Fruit fly (Drosophila melanogaster) whole organism, embryonic: Measurements from ENCODE around the gene DAAM.

Experiments used
- Antp ChIP-seq: fragments of 200-800 bp; sonication (Bioruptor generic); optimal IDR thresholded peaks from 3 replicates; lab custom pipeline; 2016; ENCODE audit warnings: missing biosample characterization, missing genetic modification characterization
- BEAF-32 ChIP-seq: fragments of 200-800 bp; sonication (Bioruptor generic); optimal IDR thresholded peaks from 3 replicates; lab custom pipeline; 2017; ENCODE audit warnings: missing biosample characterization, missing genetic modification characterization, mild to moderate bottlenecking, moderate library complexity, missing genetic modification reagents
- CG10462 ChIP-seq: fragments of 200-800 bp; sonication (Bioruptor generic); optimal IDR thresholded peaks from 2 replicates; lab custom pipeline; 2016; ENCODE audit warnings: missing biosample characterization, missing genetic modification characterization
- CG12219 ChIP-seq: fragments of 200-800 bp; sonication (Bioruptor generic); optimal IDR thresholded peaks from 3 replicates; lab custom pipeline; 2018; ENCODE audit warnings: missing biosample characterization, mild to moderate bottlenecking, missing genetic modification characterization
- CG12659 ChIP-seq: fragments of 200-800 bp; sonication (Bioruptor generic); optimal IDR thresholded peaks from 3 replicates; lab custom pipeline; 2017; ENCODE audit warnings: mild to moderate bottlenecking, missing biosample characterization, missing genetic modification reagents, missing genetic modification characterization
- CG13123 ChIP-seq: fragments of 200-800 bp; sonication (Bioruptor generic); optimal IDR thresholded peaks from 2 replicates; lab custom pipeline; 2016; ENCODE audit warnings: missing biosample characterization, missing genetic modification characterization
- CG1529 ChIP-seq: fragments of 200-800 bp; sonication (Bioruptor generic); optimal IDR thresholded peaks from 3 replicates; lab custom pipeline; 2018; ENCODE audit warnings: missing biosample characterization, missing genetic modification characterization
- CG17361 ChIP-seq: fragments of 200-800 bp; sonication (Bioruptor generic); IDR thresholded peaks from 3 replicates; pipeline ENCODE4 v1.3.6; 2022; ENCODE audit warnings: missing biosample characterization, missing genetic modification characterization
- CG17612 ChIP-seq: fragments of 200-800 bp; sonication (Bioruptor generic); IDR thresholded peaks from 2 replicates; pipeline ENCODE4 v1.3.6; 2022; ENCODE audit warnings: missing biosample characterization, missing genetic modification characterization
- CG2116 ChIP-seq: fragments of 200-800 bp; sonication (Bioruptor generic); optimal IDR thresholded peaks from 3 replicates; lab custom pipeline; 2018; ENCODE audit warnings: missing biosample characterization, mild to moderate bottlenecking, missing genetic modification characterization
- CG31224 ChIP-seq: fragments of 200-800 bp; sonication (Bioruptor generic); IDR thresholded peaks from 2 replicates; pipeline ENCODE4 v1.3.6; 2022; ENCODE audit warnings: missing biosample characterization, missing genetic modification characterization
- CG32532 ChIP-seq: fragments of 200-800 bp; sonication (Bioruptor generic); IDR thresholded peaks from 2 replicates; pipeline ENCODE4 v1.3.6; 2022; ENCODE audit warnings: missing biosample characterization, missing genetic modification characterization
- CG3281 ChIP-seq: fragments of 200-800 bp; sonication (Bioruptor generic); optimal IDR thresholded peaks from 3 replicates; lab custom pipeline; 2017; ENCODE audit warnings: missing biosample characterization, mild to moderate bottlenecking, missing genetic modification characterization
- CG33557 ChIP-seq: fragments of 200-800 bp; sonication (Bioruptor generic); optimal IDR thresholded peaks from 2 replicates; lab custom pipeline; 2019; ENCODE audit warnings: missing biosample characterization, mild to moderate bottlenecking, missing genetic modification characterization, moderate library complexity
- CG4424 ChIP-seq: fragments of 200-800 bp; sonication (Bioruptor generic); optimal IDR thresholded peaks from 3 replicates; lab custom pipeline; 2016; ENCODE audit warnings: missing biosample characterization, missing genetic modification characterization
- CG5180 ChIP-seq: fragments of 200-800 bp; sonication (Bioruptor generic); optimal IDR thresholded peaks from 3 replicates; lab custom pipeline; 2017; ENCODE audit warnings: missing biosample characterization, missing genetic modification characterization, mild to moderate bottlenecking, moderate library complexity, missing genetic modification reagents
- CG6854 ChIP-seq: fragments of 200-800 bp; sonication (Bioruptor generic); optimal IDR thresholded peaks from 3 replicates; lab custom pipeline; 2017; ENCODE audit warnings: missing biosample characterization, mild to moderate bottlenecking, missing genetic modification characterization
- CG9932 ChIP-seq: fragments of 200-800 bp; sonication (Bioruptor generic); IDR thresholded peaks from 2 replicates; pipeline ENCODE4 v1.3.6; 2022; ENCODE audit warnings: missing biosample characterization, missing genetic modification characterization
- Chrac-16 ChIP-seq: fragments of 200-800 bp; sonication (Bioruptor generic); optimal IDR thresholded peaks from 3 replicates; lab custom pipeline; 2016; ENCODE audit warnings: missing biosample characterization, missing genetic modification characterization
- Dll ChIP-seq: fragments of 200-800 bp; sonication (Bioruptor generic); IDR thresholded peaks from 4 replicates; pipeline ENCODE4 v1.3.6; 2022; ENCODE audit warnings: missing biosample characterization, missing genetic modification characterization; ENCODE audit not compliant: partially characterized antibody
- Hr3 ChIP-seq: fragments of 200-800 bp; sonication (Bioruptor generic); optimal IDR thresholded peaks from 3 replicates; lab custom pipeline; 2016; ENCODE audit warnings: missing biosample characterization, missing genetic modification characterization
- Hsf ChIP-seq: fragments of 200-800 bp; sonication (Bioruptor generic); optimal IDR thresholded peaks from 3 replicates; lab custom pipeline; 2016; ENCODE audit warnings: missing biosample characterization, missing genetic modification characterization
- MTF-1 ChIP-seq: fragments of 200-800 bp; sonication (Bioruptor generic); optimal IDR thresholded peaks from 2 replicates; lab custom pipeline; 2018; ENCODE audit warnings: missing biosample characterization, mild to moderate bottlenecking, missing genetic modification characterization, borderline replicate concordance
- Max ChIP-seq: fragments of 200-800 bp; sonication (Bioruptor generic); optimal IDR thresholded peaks from 2 replicates; lab custom pipeline; 2016; ENCODE audit warnings: missing biosample characterization, mild to moderate bottlenecking, missing genetic modification characterization
- NC2α ChIP-seq: fragments of 200-800 bp; sonication (Bioruptor generic); optimal IDR thresholded peaks from 2 replicates; lab custom pipeline; 2016; ENCODE audit warnings: missing biosample characterization, missing genetic modification characterization
- Nf-YA ChIP-seq: fragments of 200-800 bp; sonication (Bioruptor generic); IDR thresholded peaks from 2 replicates; pipeline ENCODE4 v1.3.6; 2022; ENCODE audit warnings: missing biosample characterization, missing genetic modification characterization
- Optix ChIP-seq: fragments of 200-800 bp; sonication (Bioruptor generic); IDR thresholded peaks from 3 replicates; pipeline ENCODE4 v1.3.6; 2022; ENCODE audit warnings: missing biosample characterization, missing genetic modification characterization
- Ptx1 ChIP-seq: fragments of 200-800 bp; sonication (Bioruptor generic); IDR thresholded peaks from 2 replicates; pipeline ENCODE4 v1.3.6; 2022; ENCODE audit warnings: missing biosample characterization, missing genetic modification characterization
- Sox102F ChIP-seq: fragments of 200-800 bp; sonication (Bioruptor generic); optimal IDR thresholded peaks from 2 replicates; lab custom pipeline; 2018; ENCODE audit warnings: missing biosample characterization, mild to moderate bottlenecking, missing genetic modification characterization, moderate library complexity
- Spps ChIP-seq: fragments of 200-800 bp; sonication (Bioruptor generic); optimal IDR thresholded peaks from 2 replicates; lab custom pipeline; 2018; ENCODE audit warnings: missing biosample characterization, mild to moderate bottlenecking, missing genetic modification characterization
- ac ChIP-seq: fragments of 200-800 bp; sonication (Bioruptor generic); optimal IDR thresholded peaks from 3 replicates; lab custom pipeline; 2017; ENCODE audit warnings: missing biosample characterization, mild to moderate bottlenecking, missing genetic modification characterization
- chinmo ChIP-seq: fragments of 200-800 bp; sonication (Bioruptor generic); IDR thresholded peaks from 4 replicates; pipeline ENCODE4 v1.3.6; 2022; ENCODE audit warnings: missing biosample characterization, missing genetic modification characterization; ENCODE audit not compliant: partially characterized antibody
- crc ChIP-seq: fragments of 200-800 bp; sonication (Bioruptor generic); optimal IDR thresholded peaks from 2 replicates; lab custom pipeline; 2016; ENCODE audit warnings: missing biosample characterization, missing genetic modification characterization
- dmrt99B ChIP-seq: fragments of 200-800 bp; sonication (Bioruptor generic); optimal IDR thresholded peaks from 2 replicates; lab custom pipeline; 2018; ENCODE audit warnings: missing biosample characterization, mild to moderate bottlenecking, missing genetic modification characterization, moderate library complexity
- fd96Cb ChIP-seq: fragments of 200-800 bp; sonication (Bioruptor generic); optimal IDR thresholded peaks from 2 replicates; lab custom pipeline; 2018; ENCODE audit warnings: missing biosample characterization, mild to moderate bottlenecking, missing genetic modification characterization, moderate library complexity
- gem ChIP-seq: fragments of 200-800 bp; sonication (Bioruptor generic); optimal IDR thresholded peaks from 2 replicates; lab custom pipeline; 2019; ENCODE audit warnings: missing biosample characterization, mild to moderate bottlenecking, missing genetic modification characterization, moderate library complexity
- klu ChIP-seq: fragments of 200-800 bp; sonication (Bioruptor generic); IDR thresholded peaks from 2 replicates; pipeline ENCODE4 v1.3.6; 2022; ENCODE audit warnings: missing biosample characterization, missing genetic modification characterization
- lilli ChIP-seq: fragments of 200-800 bp; sonication (Bioruptor generic); optimal IDR thresholded peaks from 3 replicates; lab custom pipeline; 2016; ENCODE audit warnings: missing biosample characterization, missing genetic modification characterization
- oc ChIP-seq: fragments of 200-800 bp; sonication (Bioruptor generic); optimal IDR thresholded peaks from 2 replicates; lab custom pipeline; 2018; ENCODE audit warnings: missing biosample characterization, mild to moderate bottlenecking, missing genetic modification characterization, moderate library complexity
- onecut ChIP-seq: fragments of 200-800 bp; sonication (Bioruptor generic); IDR thresholded peaks from 2 replicates; pipeline ENCODE4 v1.3.6; 2022; ENCODE audit warnings: missing biosample characterization, missing genetic modification characterization
- pita ChIP-seq: fragments of 200-800 bp; sonication (Bioruptor generic); optimal IDR thresholded peaks from 2 replicates; lab custom pipeline; 2017; ENCODE audit warnings: missing biosample characterization, mild to moderate bottlenecking, missing genetic modification characterization
- ro ChIP-seq: fragments of 200-800 bp; sonication (Bioruptor generic); IDR thresholded peaks from 2 replicates; pipeline ENCODE4 v1.3.6; 2022; ENCODE audit warnings: missing biosample characterization, missing genetic modification characterization
- sc ChIP-seq, 3 experiments: fragments of >200 bp in 2 of 3; fragments of 200-800 bp in 1 of 3; sonication (Bioruptor generic) in 1 of 3; optimal IDR thresholded peaks; 2 replicates in 2 of 3; 3 replicates in 1 of 3; lab custom pipeline; 2017; ENCODE audit warnings: mild to moderate bottlenecking in 1 of 3, missing biosample characterization in 1 of 3, missing genetic modification characterization in 1 of 3, missing genetic modification reagents in 1 of 3
- slbo ChIP-seq: fragments of 200-800 bp; sonication (Bioruptor generic); IDR thresholded peaks from 2 replicates; pipeline ENCODE4 v1.3.6; 2022; ENCODE audit warnings: missing biosample characterization, missing genetic modification characterization
- sr ChIP-seq: fragments of 200-800 bp; sonication (Bioruptor generic); IDR thresholded peaks from 3 replicates; pipeline ENCODE4 v1.3.6; 2022; ENCODE audit warnings: missing biosample characterization, missing genetic modification characterization
- unpg ChIP-seq: fragments of 200-800 bp; sonication (Bioruptor generic); optimal IDR thresholded peaks from 3 replicates; lab custom pipeline; 2018; ENCODE audit warnings: missing biosample characterization, mild to moderate bottlenecking, missing genetic modification characterization, moderate library complexity
- vvl ChIP-seq: fragments of 200-800 bp; sonication (Bioruptor generic); IDR thresholded peaks from 2 replicates; pipeline ENCODE4 v1.3.6; 2022; ENCODE audit warnings: missing biosample characterization, missing genetic modification characterization
- yki ChIP-seq: fragments of >200 bp; optimal IDR thresholded peaks from 3 replicates; lab custom pipeline; 2018
- zen2 ChIP-seq: fragments of 200-800 bp; sonication (Bioruptor generic); IDR thresholded peaks from 3 replicates; pipeline ENCODE4 v1.3.6; 2022; ENCODE audit warnings: missing biosample characterization, missing genetic modification characterization; ENCODE audit not compliant: partially characterized antibody

The DAAM gene

dm6 chrX:1275018-1275820 is 46.9 kb downstream of the DAAM start, which contains the start of gene Atf3 (continued):
- TF ChIP-seq unpg (peak; percentile 99), MTF-1 (GFP tag; lab: Kevin White, UChicago) (peak; percentile 94), ac (peak; percentile 85), CG33557 (GFP tag; lab: Kevin White, UChicago) (peak; percentile 89), Dll (GFP tag; lab: Robert Waterston, UW) (no peak), Max (GFP tag; lab: Kevin White, UChicago) (peak; percentile 98), zen2 (no peak), Antp (GFP tag; lab: Kevin White, UChicago) (peak; percentile 99), sr (peak; percentile 85; the same call in 2 of the 3 replicates), chinmo (peak; percentile 98), Chrac-16 (GFP tag; lab: Kevin White, UChicago) (peak; percentile 99), onecut (GFP tag; lab: Robert Waterston, UW) (peak; percentile 94), CG13123 (GFP tag; lab: Kevin White, UChicago) (peak; percentile 97), Sox102F (GFP tag; lab: Kevin White, UChicago) (peak; percentile 99), Ptx1 (peak; percentile 99), yki (lab: Kevin White, UChicago) (no peak), CG1529 (GFP tag; lab: Kevin White, UChicago) (peak; percentile 97), klu (GFP tag; lab: Robert Waterston, UW) (peak; percentile 99), oc (peak; percentile 98), CG9932 (GFP tag; lab: Robert Waterston, UW) (peak; percentile 99), CG3281 (GFP tag; lab: Kevin White, UChicago) (peak; percentile 99), Hr3 (peak; percentile 99), CG4424 (GFP tag; lab: Kevin White, UChicago) (peak; percentile 98), CG6854 (GFP tag; lab: Kevin White, UChicago) (peak; percentile 99), CG2116 (GFP tag; lab: Kevin White, UChicago) (peak; percentile 86), CG31224 (peak; percentile 96), gem (peak; percentile 99), lilli (peak; percentile 100), CG12659 (GFP tag; lab: Kevin White, UChicago) (peak; percentile 100), crc (GFP tag; lab: Kevin White, UChicago) (peak; percentile 99), pita (no peak), CG17361 (GFP tag; lab: Robert Waterston, UW) (peak; percentile 99), CG10462 (GFP tag; lab: Kevin White, UChicago) (peak; percentile 97), Spps (tag; lab: Kevin White, UChicago) (peak; percentile 89), Optix (GFP tag; lab: Robert Waterston, UW) (peak; percentile 97), slbo (GFP tag; lab: Robert Waterston, UW) (peak; percentile 99), vvl (GFP tag; lab: Robert Waterston, UW) (peak; percentile 98), NC2α (peak; percentile 97), CG5180 (GFP tag; lab: Kevin White, UChicago) (peak; percentile 91), BEAF-32 (GFP tag; lab: Kevin White, UChicago) (peak; percentile 39), CG32532 (GFP tag; lab: Robert Waterston, UW) (peak; percentile 99), dmrt99B (tag; lab: Kevin White, UChicago) (peak; percentile 99), fd96Cb (tag; lab: Kevin White, UChicago) (peak; percentile 99), Nf-YA (peak; percentile 97), CG17612 (GFP tag; lab: Robert Waterston, UW) (peak; percentile 96), Hsf (GFP tag; lab: Kevin White, UChicago) (peak; percentile 99), CG12219 (GFP tag; lab: Kevin White, UChicago) (peak; percentile 99), ro (peak; percentile 97), sc (optimal IDR thresholded peaks at IDR 0.05; lab: Kevin White, UChicago) (no peak), sc (GFP tag; optimal IDR thresholded peaks at IDR 0.05; lab: Kevin White, UChicago) (peak; percentile 97)
